Fruit fly (Drosophila melanogaster): ENCODE data around the gene Gr68a.

DNA sequence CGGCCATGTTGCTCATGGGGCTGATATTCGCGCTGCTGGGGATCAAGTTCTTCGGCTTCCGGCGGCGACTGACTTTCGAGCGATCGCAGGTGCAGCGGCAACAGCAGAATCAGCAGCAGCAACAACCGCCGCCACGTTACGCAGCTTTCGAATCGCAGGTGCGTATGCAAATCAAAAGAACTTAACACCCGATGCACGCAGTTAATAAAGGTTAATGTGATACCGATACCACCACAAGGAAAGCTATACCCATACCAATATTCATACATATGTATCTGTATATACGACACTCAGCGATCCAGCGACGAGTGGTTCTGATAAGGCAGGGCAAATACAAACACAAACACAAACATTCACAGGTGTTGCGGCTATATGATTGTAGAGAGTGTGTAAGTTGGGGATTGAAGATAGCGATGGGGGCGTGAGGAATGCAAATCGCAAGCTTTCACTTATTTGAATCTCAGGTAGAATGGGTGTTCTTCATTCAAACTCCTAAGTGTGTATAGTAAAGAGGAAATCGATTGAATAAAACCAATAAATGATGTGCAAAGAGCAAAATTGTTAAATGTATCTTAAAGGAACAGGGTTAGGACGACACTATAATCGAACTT, 26.3 kb downstream of the Gr68a start:
- TF ChIP-seq CG3919 (GFP tag; optimal IDR thresholded peaks at IDR 0.05) (no peak), Lpt (GFP tag; optimal IDR thresholded peaks at IDR 0.05) (no peak), topi (GFP tag; optimal IDR thresholded peaks at IDR 0.05) (no peak), CG6808 (GFP tag; optimal IDR thresholded peaks at IDR 0.05) (no peak), lz (GFP tag; optimal IDR thresholded peaks at IDR 0.05) (no peak), vri (GFP tag; optimal IDR thresholded peaks at IDR 0.05) (peak; percentile 41), Sox15 (GFP tag; optimal IDR thresholded peaks at IDR 0.05) (no peak), CG6163 (GFP tag; IDR thresholded peaks at IDR 0.05) (no peak), CG16779 (tag; optimal IDR thresholded peaks at IDR 0.05) (no peak), Blimp-1 (GFP tag; optimal IDR thresholded peaks at IDR 0.05) (no peak), Hr38 (GFP tag; optimal IDR thresholded peaks at IDR 0.05) (no peak)
